Fruit fly (Drosophila melanogaster) whole organism, prepupa: ENCODE results near the gene CG43319.

Experiments
- Gug ChIP-seq: fragments of 200-800 bp; sonication (Bioruptor generic); IDR thresholded peaks from 2 replicates; pipeline ENCODE4 v1.3.6; 2022; ENCODE audit warnings: missing biosample characterization, missing genetic modification characterization
- Sox14 ChIP-seq: fragments of 200-800 bp; sonication (Bioruptor generic); optimal IDR thresholded peaks from 3 replicates; lab custom pipeline; 2016; ENCODE audit warnings: missing biosample characterization, missing genetic modification characterization
- salr ChIP-seq, 2 experiments: fragments of 200-800 bp; sonication (Bioruptor generic); optimal IDR thresholded peaks; 3 replicates each; lab custom pipeline; 2016 to 2018; ENCODE audit warnings: missing biosample characterization in 2 of 2, missing genetic modification characterization in 2 of 2, mild to moderate bottlenecking in 1 of 2

DNA sequence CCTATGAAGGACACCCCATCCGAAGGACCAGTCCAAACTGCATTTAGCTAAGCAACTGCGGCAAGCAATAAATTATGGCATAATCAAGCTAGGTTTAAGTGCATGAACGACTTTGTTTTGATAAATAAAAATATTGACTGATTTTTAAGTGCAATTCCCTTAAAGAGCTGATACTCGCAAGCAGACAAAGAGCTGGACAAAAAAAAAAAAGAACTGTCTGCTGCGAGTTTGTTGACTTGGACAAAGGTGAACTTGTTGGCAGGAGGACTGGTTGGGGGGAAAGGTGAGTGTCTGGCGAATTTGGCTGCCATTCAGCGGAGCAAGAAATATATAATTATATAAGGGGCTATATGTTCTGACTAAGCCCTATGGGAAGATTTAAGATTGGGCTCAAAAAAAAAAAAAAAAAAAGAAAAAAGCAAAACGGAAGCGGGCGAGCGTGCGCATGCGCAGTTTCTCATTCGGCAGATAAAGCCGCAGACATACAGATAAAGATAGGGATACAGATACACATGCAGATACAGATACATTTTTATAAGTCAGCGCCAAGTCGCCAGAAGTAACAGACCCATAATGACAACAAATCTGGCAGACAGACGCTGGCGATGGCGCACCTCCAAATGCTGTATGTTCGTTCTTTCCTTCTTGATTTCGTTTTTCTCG is 1.3 kb upstream of the CG43319 start:
- TF ChIP-seq salr (GFP tag; optimal IDR thresholded peaks at IDR 0.05; lab: Kevin White, UChicago) (no peak), Gug (GFP tag; lab: Robert Waterston, UW) (no peak), Sox14 (GFP tag; lab: Kevin White, UChicago) (no peak)
